Fruit fly (Drosophila melanogaster) whole organism, embryonic: ENCODE measurements around the gene Mer.

Source experiments
- CG10274 ChIP-seq: fragments of 200-800 bp; sonication (Bioruptor generic); optimal IDR thresholded peaks from 3 replicates; lab custom pipeline; 2017; ENCODE audit warnings: missing biosample characterization, mild to moderate bottlenecking, missing genetic modification characterization
- CG10565 ChIP-seq: fragments of 200-800 bp; sonication (Bioruptor generic); optimal IDR thresholded peaks from 3 replicates; lab custom pipeline; 2016; ENCODE audit warnings: missing biosample characterization, mild to moderate bottlenecking, missing genetic modification characterization
- CG12299 ChIP-seq: fragments of 200-800 bp; sonication (Bioruptor generic); optimal IDR thresholded peaks from 2 replicates; lab custom pipeline; 2018; ENCODE audit warnings: missing biosample characterization, mild to moderate bottlenecking, missing genetic modification characterization
- CG13296 ChIP-seq: fragments of 200-800 bp; sonication (Bioruptor generic); optimal IDR thresholded peaks from 3 replicates; lab custom pipeline; 2018; ENCODE audit warnings: missing biosample characterization, mild to moderate bottlenecking, missing genetic modification characterization
- CG15479 ChIP-seq: fragments of 200-800 bp; sonication (Bioruptor generic); optimal IDR thresholded peaks from 3 replicates; lab custom pipeline; 2019; ENCODE audit warnings: missing biosample characterization, mild to moderate bottlenecking, missing genetic modification characterization, moderate library complexity
- CG1602 ChIP-seq: fragments of 200-800 bp; sonication (Bioruptor generic); optimal IDR thresholded peaks from 3 replicates; lab custom pipeline; 2016; ENCODE audit warnings: missing biosample characterization, missing genetic modification characterization
- CG2116 ChIP-seq: fragments of 200-800 bp; sonication (Bioruptor generic); optimal IDR thresholded peaks from 3 replicates; lab custom pipeline; 2018; ENCODE audit warnings: missing biosample characterization, mild to moderate bottlenecking, missing genetic modification characterization
- CG3065 ChIP-seq: fragments of 200-800 bp; sonication (Bioruptor generic); optimal IDR thresholded peaks from 2 replicates; lab custom pipeline; 2016; ENCODE audit warnings: missing biosample characterization, missing genetic modification characterization
- CG3163 ChIP-seq: fragments of 200-800 bp; sonication (Bioruptor generic); optimal IDR thresholded peaks from 3 replicates; lab custom pipeline; 2016; ENCODE audit warnings: missing biosample characterization, missing genetic modification characterization
- CG32767 ChIP-seq: fragments of 200-800 bp; sonication (Bioruptor generic); IDR thresholded peaks from 2 replicates; pipeline ENCODE4 v1.3.6; 2022; ENCODE audit warnings: missing biosample characterization, missing genetic modification characterization
- CG3407 ChIP-seq: fragments of 200-800 bp; sonication (Bioruptor generic); optimal IDR thresholded peaks from 2 replicates; lab custom pipeline; 2018; ENCODE audit warnings: missing biosample characterization, mild to moderate bottlenecking, missing genetic modification characterization
- CG3726 ChIP-seq: fragments of 200-800 bp; sonication (Bioruptor generic); IDR thresholded peaks from 3 replicates; pipeline ENCODE4, ENCODE4 v1.3.6; 2022; ENCODE audit warnings: missing biosample characterization, missing genetic modification characterization
- CG4820 ChIP-seq: fragments of 200-800 bp; sonication (Bioruptor generic); optimal IDR thresholded peaks from 3 replicates; lab custom pipeline; 2016; ENCODE audit warnings: missing biosample characterization, missing genetic modification characterization
- CG6175 ChIP-seq: fragments of 200-800 bp; sonication (Bioruptor generic); IDR thresholded peaks from 3 replicates; pipeline ENCODE4 v1.3.6; 2022; ENCODE audit warnings: missing biosample characterization, missing genetic modification characterization
- CG7271 ChIP-seq: fragments of 200-800 bp; sonication (Bioruptor generic); optimal IDR thresholded peaks from 2 replicates; lab custom pipeline; 2018; ENCODE audit warnings: missing biosample characterization, mild to moderate bottlenecking, missing genetic modification characterization, moderate library complexity
- CG7556 ChIP-seq: fragments of 200-800 bp; sonication (Bioruptor generic); optimal IDR thresholded peaks from 2 replicates; lab custom pipeline; 2017; ENCODE audit warnings: missing biosample characterization, mild to moderate bottlenecking, missing genetic modification characterization
- CG7987 ChIP-seq: fragments of 200-800 bp; sonication (Bioruptor generic); optimal IDR thresholded peaks from 2 replicates; lab custom pipeline; 2018; ENCODE audit warnings: missing biosample characterization, mild to moderate bottlenecking, missing genetic modification characterization, moderate library complexity
- Dll ChIP-seq: fragments of 200-800 bp; sonication (Bioruptor generic); IDR thresholded peaks from 4 replicates; pipeline ENCODE4 v1.3.6; 2022; ENCODE audit warnings: missing biosample characterization, missing genetic modification characterization; ENCODE audit not compliant: partially characterized antibody
- E2f2 ChIP-seq: fragments of 200-800 bp; sonication (Bioruptor generic); IDR thresholded peaks from 2 replicates; pipeline ENCODE4 v1.3.6; 2022; ENCODE audit warnings: missing biosample characterization, missing genetic modification characterization
- Gsc ChIP-seq: fragments of 200-800 bp; sonication (Bioruptor generic); IDR thresholded peaks from 2 replicates; pipeline ENCODE4 v1.3.6; 2022; ENCODE audit warnings: missing biosample characterization, missing genetic modification characterization
- HHEX ChIP-seq: fragments of 200-800 bp; sonication (Bioruptor generic); optimal IDR thresholded peaks from 3 replicates; lab custom pipeline; 2017; ENCODE audit warnings: missing biosample characterization, mild to moderate bottlenecking, missing genetic modification characterization, missing genetic modification reagents
- Mes4 ChIP-seq: fragments of 200-800 bp; sonication (Bioruptor generic); optimal IDR thresholded peaks from 2 replicates; lab custom pipeline; 2016; ENCODE audit warnings: missing biosample characterization, missing genetic modification characterization
- Nf-YC ChIP-seq: fragments of 200-800 bp; optimal IDR thresholded peaks from 3 replicates; lab custom pipeline; 2019; ENCODE audit warnings: missing biosample characterization, mild to moderate bottlenecking, missing genetic modification characterization, moderate library complexity
- Six4 ChIP-seq: fragments of 200-800 bp; sonication (Bioruptor generic); optimal IDR thresholded peaks from 2 replicates; lab custom pipeline; 2016; ENCODE audit warnings: missing biosample characterization, missing genetic modification characterization
- Sox102F ChIP-seq: fragments of 200-800 bp; sonication (Bioruptor generic); optimal IDR thresholded peaks from 2 replicates; lab custom pipeline; 2018; ENCODE audit warnings: missing biosample characterization, mild to moderate bottlenecking, missing genetic modification characterization, moderate library complexity
- Xrp1 ChIP-seq: fragments of 200-800 bp; sonication (Bioruptor generic); IDR thresholded peaks from 2 replicates; pipeline ENCODE4 v1.3.6; 2022; ENCODE audit warnings: missing biosample characterization, missing genetic modification characterization
- ara ChIP-seq: fragments of 200-800 bp; sonication (Bioruptor generic); IDR thresholded peaks from 2 replicates; pipeline ENCODE4 v1.3.6; 2022; ENCODE audit warnings: missing biosample characterization, missing genetic modification characterization
- ase ChIP-seq: fragments of 200-800 bp; sonication (Bioruptor generic); IDR thresholded peaks from 3 replicates; pipeline ENCODE4 v1.3.6; 2022; ENCODE audit warnings: missing biosample characterization, missing genetic modification characterization
- bcd ChIP-seq: fragments of 200-800 bp; sonication (Bioruptor generic); optimal IDR thresholded peaks from 2 replicates; lab custom pipeline; 2017; ENCODE audit warnings: missing biosample characterization, mild to moderate bottlenecking, missing genetic modification characterization
- cad ChIP-seq: fragments of >200 bp; optimal IDR thresholded peaks from 2 replicates; lab custom pipeline; 2017; ENCODE audit warnings: missing biosample characterization, missing genetic modification characterization
- crc ChIP-seq: fragments of 200-800 bp; sonication (Bioruptor generic); optimal IDR thresholded peaks from 2 replicates; lab custom pipeline; 2016; ENCODE audit warnings: missing biosample characterization, missing genetic modification characterization
- dan ChIP-seq: fragments of 200-800 bp; sonication (Bioruptor generic); IDR thresholded peaks from 2 replicates; pipeline ENCODE4 v1.3.6; 2022; ENCODE audit warnings: missing biosample characterization, missing genetic modification characterization
- dati ChIP-seq: fragments of 200-800 bp; sonication (Bioruptor generic); IDR thresholded peaks from 2 replicates; pipeline ENCODE4 v1.3.6; 2022; ENCODE audit warnings: missing biosample characterization, missing genetic modification characterization
- h ChIP-seq: fragments of >200 bp; optimal IDR thresholded peaks from 2 replicates; lab custom pipeline; 2017
- hbn ChIP-seq: fragments of 200-800 bp; sonication (Bioruptor generic); IDR thresholded peaks from 2 replicates; pipeline ENCODE4 v1.3.6; 2022; ENCODE audit warnings: missing biosample characterization, missing genetic modification characterization; ENCODE audit not compliant: partially characterized antibody
- lilli ChIP-seq: fragments of 200-800 bp; sonication (Bioruptor generic); optimal IDR thresholded peaks from 3 replicates; lab custom pipeline; 2016; ENCODE audit warnings: missing biosample characterization, missing genetic modification characterization
- nerfin-1 ChIP-seq: fragments of 200-800 bp; sonication (Bioruptor generic); optimal IDR thresholded peaks from 3 replicates; lab custom pipeline; 2019; ENCODE audit warnings: missing biosample characterization, mild to moderate bottlenecking, missing genetic modification characterization, moderate library complexity
- p53 ChIP-seq: fragments of 200-800 bp; sonication (Bioruptor generic); optimal IDR thresholded peaks from 2 replicates; lab custom pipeline; 2016; ENCODE audit warnings: missing biosample characterization, missing genetic modification characterization
- pho ChIP-seq: fragments of 200-800 bp; sonication (Bioruptor generic); optimal IDR thresholded peaks from 2 replicates; lab custom pipeline; 2016; ENCODE audit warnings: missing biosample characterization, missing genetic modification characterization
- prd ChIP-seq, 3 experiments: fragments of >200 bp in 2 of 3; fragments of 200-800 bp in 1 of 3; sonication (Bioruptor generic) in 1 of 3; optimal IDR thresholded peaks in 2 of 3; IDR thresholded peaks in 1 of 3; 2 replicates in 2 of 3; 3 replicates in 1 of 3; pipeline versions ENCODE4 v1.3.6 to Lab custom; 2017 to 2022; ENCODE audit warnings: missing biosample characterization in 1 of 3, missing genetic modification characterization in 1 of 3
- repo ChIP-seq: fragments of 200-800 bp; sonication (Bioruptor generic); optimal IDR thresholded peaks from 2 replicates; lab custom pipeline; 2016; ENCODE audit warnings: missing biosample characterization, missing genetic modification characterization
- schlank ChIP-seq: fragments of 200-800 bp; sonication (Bioruptor generic); optimal IDR thresholded peaks from 2 replicates; lab custom pipeline; 2018; ENCODE audit warnings: missing biosample characterization, mild to moderate bottlenecking, missing genetic modification characterization
- sug ChIP-seq: fragments of 200-800 bp; optimal IDR thresholded peaks from 2 replicates; lab custom pipeline; 2019; ENCODE audit warnings: missing biosample characterization, mild to moderate bottlenecking, missing genetic modification characterization, moderate library complexity
- twi ChIP-seq: fragments of 200-800 bp; optimal IDR thresholded peaks from 2 replicates; lab custom pipeline; 2019; ENCODE audit warnings: missing biosample characterization, mild to moderate bottlenecking, missing genetic modification characterization, moderate library complexity
- vfl ChIP-seq: fragments of 200-800 bp; sonication (Bioruptor generic); optimal IDR thresholded peaks from 2 replicates; lab custom pipeline; 2016; ENCODE audit warnings: missing biosample characterization, missing genetic modification characterization
- vnd ChIP-seq: fragments of 200-800 bp; sonication (Bioruptor generic); IDR thresholded peaks from 3 replicates; pipeline ENCODE4 v1.3.6; 2022; ENCODE audit warnings: missing biosample characterization, missing genetic modification characterization; ENCODE audit not compliant: partially characterized antibody
- vvl ChIP-seq: fragments of 200-800 bp; sonication (Bioruptor generic); IDR thresholded peaks from 2 replicates; pipeline ENCODE4 v1.3.6; 2022; ENCODE audit warnings: missing biosample characterization, missing genetic modification characterization
- z ChIP-seq: fragments of 200-800 bp; sonication (Bioruptor generic); IDR thresholded peaks from 3 replicates; pipeline ENCODE4 v1.3.6; 2022; ENCODE audit warnings: missing biosample characterization, missing genetic modification characterization
- zen2 ChIP-seq: fragments of 200-800 bp; sonication (Bioruptor generic); IDR thresholded peaks from 3 replicates; pipeline ENCODE4 v1.3.6; 2022; ENCODE audit warnings: missing biosample characterization, missing genetic modification characterization; ENCODE audit not compliant: partially characterized antibody

The Mer gene

dm6 chrX:19692951-19693698, at the start of gene Mer (continued):
- TF ChIP-seq Sox102F (GFP tag; lab: Kevin White, UChicago) = no peak
- peak; percentile 78 for TF ChIP-seq Six4
- TF ChIP-seq repo (GFP tag; lab: Kevin White, UChicago) = peak; percentile 76
- TF ChIP-seq CG4820 (GFP tag; lab: Kevin White, UChicago) = peak; percentile 99
- no peak for TF ChIP-seq dan
- TF ChIP-seq vfl (GFP tag; lab: Kevin White, UChicago) = peak; percentile 76
- TF ChIP-seq Gsc (GFP tag; lab: Robert Waterston, UW) = peak; percentile 41; the same call in 1 of the 2 replicates
- peak; percentile 71 for TF ChIP-seq p53 (GFP tag; lab: Kevin White, UChicago)
- TF ChIP-seq z (GFP tag; lab: Robert Waterston, UW) = no peak
- TF ChIP-seq CG7987 (GFP tag; lab: Kevin White, UChicago) = peak; percentile 76
- TF ChIP-seq CG3407 (GFP tag; lab: Kevin White, UChicago) = peak; percentile 47
- TF ChIP-seq prd (optimal IDR thresholded peaks at IDR 0.05; lab: Kevin White, UChicago) = no peak
- peak; percentile 86 for TF ChIP-seq prd (GFP tag; IDR thresholded peaks at IDR 0.05; lab: Robert Waterston, UW)
- peak; percentile 73 for TF ChIP-seq nerfin-1 (tag; lab: Kevin White, UChicago)
- TF ChIP-seq CG6175 = peak; percentile 62; the same call in 1 of the 3 replicates
- no peak for TF ChIP-seq cad (GFP tag; lab: Kevin White, UChicago)
- peak; percentile 72 for TF ChIP-seq pho (GFP tag; lab: Kevin White, UChicago)
- peak; percentile 64 for TF ChIP-seq CG1602 (GFP tag; lab: Kevin White, UChicago)
- TF ChIP-seq CG15479 = peak; percentile 27
- peak; percentile 49 for TF ChIP-seq CG2116 (GFP tag; lab: Kevin White, UChicago)
- no peak for TF ChIP-seq hbn
- peak; percentile 91 for TF ChIP-seq lilli (GFP tag; lab: Kevin White, UChicago)
- peak; percentile 81; the same call in 2 of the 3 replicates for TF ChIP-seq CG3726 (GFP tag; lab: Robert Waterston, UW)
- peak; percentile 17 for TF ChIP-seq CG3065
- peak; percentile 71 for TF ChIP-seq Mes4 (GFP tag; lab: Kevin White, UChicago)
- TF ChIP-seq ase (GFP tag; lab: Robert Waterston, UW) = peak; percentile 79; the same call in 2 of the 3 replicates
- peak; percentile 75 for TF ChIP-seq schlank (tag; lab: Kevin White, UChicago)
- no peak for TF ChIP-seq CG7271 (tag; lab: Kevin White, UChicago)
- peak; percentile 78 for TF ChIP-seq ara
- TF ChIP-seq CG10565 (GFP tag; lab: Kevin White, UChicago) = no peak
- no peak for TF ChIP-seq zen2
- TF ChIP-seq CG12299 (tag; lab: Kevin White, UChicago) = peak; percentile 84
- TF ChIP-seq crc (GFP tag; lab: Kevin White, UChicago) = peak; percentile 82
- TF ChIP-seq h = no peak
- TF ChIP-seq CG7556 (GFP tag; lab: Kevin White, UChicago) = peak; percentile 75
- no peak for TF ChIP-seq vnd (GFP tag; lab: Robert Waterston, UW)
- TF ChIP-seq HHEX (GFP tag; lab: Kevin White, UChicago) = peak; percentile 83
- peak; percentile 63; the same call in 1 of the 2 replicates for TF ChIP-seq E2f2 (GFP tag; lab: Robert Waterston, UW)
- peak; percentile 54 for TF ChIP-seq CG10274 (GFP tag; lab: Kevin White, UChicago)
- TF ChIP-seq Dll (GFP tag; lab: Robert Waterston, UW) = no peak
- peak; percentile 70 for TF ChIP-seq sug (tag; lab: Kevin White, UChicago)
- peak; percentile 72 for TF ChIP-seq CG3163 (GFP tag; lab: Kevin White, UChicago)
- TF ChIP-seq vvl (GFP tag; lab: Robert Waterston, UW) = peak; percentile 82
- TF ChIP-seq Xrp1 = peak; percentile 88
- peak; percentile 62 for TF ChIP-seq twi
- peak; percentile 87 for TF ChIP-seq CG13296 (GFP tag; lab: Kevin White, UChicago)
- peak; percentile 63; the same call in 1 of the 2 replicates for TF ChIP-seq dati (GFP tag; lab: Robert Waterston, UW)
- peak; percentile 90 for TF ChIP-seq CG32767 (GFP tag; lab: Robert Waterston, UW)
- TF ChIP-seq bcd (GFP tag; lab: Kevin White, UChicago) = peak; percentile 85
- peak; percentile 74 for TF ChIP-seq Nf-YC
